Worm (Caenorhabditis elegans) whole organism, mixed stage, embryonic: ENCODE results near the gene polk-1.

Source experiments
- M03D4.4 ChIP-seq: sonication (generic microtip); optimal IDR thresholded peaks from 2 replicates; lab custom pipeline; 2017; ENCODE audit warnings: mild to moderate bottlenecking, missing genetic modification characterization, missing compliant biosample characterization
- bed-3 ChIP-seq: fragments of 200-800 bp; sonication (Bioruptor generic); optimal IDR thresholded peaks from 3 replicates; lab custom pipeline; 2018; ENCODE audit warnings: mild to moderate bottlenecking, missing genetic modification characterization, moderate library complexity, missing compliant biosample characterization
- blmp-1 ChIP-seq: fragments of 150-350 bp; optimal IDR thresholded peaks from 2 replicates; lab custom pipeline; 2014; ENCODE audit warnings: missing biosample characterization, missing genetic modification characterization
- ceh-43 ChIP-seq: fragments of 200-800 bp; sonication (Bioruptor generic); optimal IDR thresholded peaks from 2 replicates; lab custom pipeline; 2018; ENCODE audit warnings: mild to moderate bottlenecking, missing genetic modification characterization, moderate library complexity, missing compliant biosample characterization
- ceh-83 ChIP-seq: fragments of 200-800 bp; sonication (Bioruptor generic); optimal IDR thresholded peaks from 2 replicates; lab custom pipeline; 2018; ENCODE audit warnings: mild to moderate bottlenecking, missing genetic modification characterization, missing compliant biosample characterization
- ces-1 ChIP-seq: fragments of 150-350 bp; optimal IDR thresholded peaks from 2 replicates; lab custom pipeline; 2014; ENCODE audit warnings: missing biosample characterization, missing genetic modification reagents, missing genetic modification characterization
- cnd-1 ChIP-seq: fragments of 200-800 bp; sonication (Bioruptor generic); optimal IDR thresholded peaks from 2 replicates; lab custom pipeline; 2018; ENCODE audit warnings: mild to moderate bottlenecking, missing genetic modification characterization, missing compliant biosample characterization
- elt-1 ChIP-seq: sonication (generic microtip); optimal IDR thresholded peaks from 2 replicates; lab custom pipeline; 2017; ENCODE audit warnings: missing genetic modification characterization, mild to moderate bottlenecking, missing compliant biosample characterization, antibody characterized with exemption, moderate library complexity, borderline replicate concordance; ENCODE audit not compliant: insufficient read depth
- elt-3 ChIP-seq: fragments of 150-350 bp; optimal IDR thresholded peaks from 2 replicates; lab custom pipeline; 2014; ENCODE audit warnings: missing biosample characterization, missing genetic modification characterization
- flh-1 ChIP-seq: fragments of 200-800 bp; sonication (Bioruptor generic); optimal IDR thresholded peaks from 2 replicates; lab custom pipeline; 2018; ENCODE audit warnings: mild to moderate bottlenecking, missing genetic modification characterization, moderate library complexity, missing compliant biosample characterization
- ham-2 ChIP-seq: fragments of 200-800 bp; sonication (Bioruptor generic); optimal IDR thresholded peaks from 2 replicates; lab custom pipeline; 2018; ENCODE audit warnings: mild to moderate bottlenecking, missing genetic modification characterization, missing compliant biosample characterization
- hlh-1 ChIP-seq: fragments of 150-350 bp; optimal IDR thresholded peaks from 2 replicates; lab custom pipeline; 2014; ENCODE audit warnings: missing biosample characterization, missing genetic modification reagents, missing genetic modification characterization
- lin-13 ChIP-seq: fragments of 150-350 bp; optimal IDR thresholded peaks from 2 replicates; lab custom pipeline; 2014; ENCODE audit warnings: missing biosample characterization, missing genetic modification characterization
- lin-32 ChIP-seq: fragments of 200-800 bp; sonication (Bioruptor generic); optimal IDR thresholded peaks from 2 replicates; lab custom pipeline; 2018; ENCODE audit warnings: mild to moderate bottlenecking, missing genetic modification characterization, missing compliant biosample characterization
- lsy-2 ChIP-seq: fragments of 150-350 bp; optimal IDR thresholded peaks from 2 replicates; lab custom pipeline; 2014; ENCODE audit warnings: missing biosample characterization, missing genetic modification characterization
- mep-1 ChIP-seq: fragments of 150-350 bp; optimal IDR thresholded peaks from 2 replicates; lab custom pipeline; 2017; ENCODE audit warnings: missing biosample characterization, missing genetic modification reagents, missing genetic modification characterization, inconsistent platforms
- mls-2 ChIP-seq: sonication (generic microtip); optimal IDR thresholded peaks from 2 replicates; lab custom pipeline; 2016; ENCODE audit warnings: mild to moderate bottlenecking, missing genetic modification characterization, moderate library complexity, missing compliant biosample characterization
- nhr-12 ChIP-seq: fragments of 150-350 bp; optimal IDR thresholded peaks from 2 replicates; lab custom pipeline; 2014; ENCODE audit warnings: missing biosample characterization, missing genetic modification characterization
- nhr-2 ChIP-seq: fragments of 150-350 bp; optimal IDR thresholded peaks from 2 replicates; lab custom pipeline; 2014; ENCODE audit warnings: missing biosample characterization, missing genetic modification characterization
- nhr-237 ChIP-seq: fragments of 150-350 bp; optimal IDR thresholded peaks from 2 replicates; lab custom pipeline; 2014; ENCODE audit warnings: missing biosample characterization, missing genetic modification characterization
- nhr-28 ChIP-seq: fragments of 150-350 bp; optimal IDR thresholded peaks from 2 replicates; lab custom pipeline; 2014; ENCODE audit warnings: missing biosample characterization, missing genetic modification characterization
- nhr-76 ChIP-seq: sonication (generic microtip); optimal IDR thresholded peaks from 2 replicates; lab custom pipeline; 2017; ENCODE audit warnings: missing biosample characterization, missing genetic modification characterization
- pha-4 ChIP-seq: fragments of 150-350 bp; optimal IDR thresholded peaks from 2 replicates; lab custom pipeline; 2018; ENCODE audit warnings: missing biosample characterization, missing genetic modification reagents, missing genetic modification characterization
- sem-2 ChIP-seq: fragments of 200-800 bp; sonication (Bioruptor generic); optimal IDR thresholded peaks from 2 replicates; lab custom pipeline; 2018; ENCODE audit warnings: mild to moderate bottlenecking, missing genetic modification characterization, missing compliant biosample characterization
- snpc-4 ChIP-seq: fragments of 150-350 bp; optimal IDR thresholded peaks from 2 replicates; lab custom pipeline; 2014; ENCODE audit warnings: missing biosample characterization, missing genetic modification characterization
- sptf-1 ChIP-seq: sonication (generic microtip); optimal IDR thresholded peaks from 2 replicates; lab custom pipeline; 2017; ENCODE audit warnings: mild to moderate bottlenecking, missing genetic modification characterization, moderate library complexity, missing compliant biosample characterization
- tbx-8 ChIP-seq: fragments of 200-800 bp; sonication (Bioruptor generic); optimal IDR thresholded peaks from 2 replicates; lab custom pipeline; 2018; ENCODE audit warnings: mild to moderate bottlenecking, missing genetic modification characterization, moderate library complexity, missing compliant biosample characterization
- unc-120 ChIP-seq: sonication (generic microtip); optimal IDR thresholded peaks from 2 replicates; lab custom pipeline; 2017; ENCODE audit warnings: missing genetic modification characterization, missing compliant biosample characterization; ENCODE audit not compliant: poor library complexity, severe bottlenecking
- unc-39 ChIP-seq: fragments of 150-350 bp; optimal IDR thresholded peaks from 2 replicates; lab custom pipeline; 2014; ENCODE audit warnings: missing biosample characterization, missing genetic modification characterization
- zip-8 ChIP-seq: fragments of 150-350 bp; optimal IDR thresholded peaks from 2 replicates; lab custom pipeline; 2014; ENCODE audit warnings: missing biosample characterization, missing genetic modification characterization
- ztf-11 ChIP-seq: fragments of 150-350 bp; optimal IDR thresholded peaks from 2 replicates; lab custom pipeline; 2014; ENCODE audit warnings: missing biosample characterization, missing genetic modification characterization

polk-1 gene

DNA sequence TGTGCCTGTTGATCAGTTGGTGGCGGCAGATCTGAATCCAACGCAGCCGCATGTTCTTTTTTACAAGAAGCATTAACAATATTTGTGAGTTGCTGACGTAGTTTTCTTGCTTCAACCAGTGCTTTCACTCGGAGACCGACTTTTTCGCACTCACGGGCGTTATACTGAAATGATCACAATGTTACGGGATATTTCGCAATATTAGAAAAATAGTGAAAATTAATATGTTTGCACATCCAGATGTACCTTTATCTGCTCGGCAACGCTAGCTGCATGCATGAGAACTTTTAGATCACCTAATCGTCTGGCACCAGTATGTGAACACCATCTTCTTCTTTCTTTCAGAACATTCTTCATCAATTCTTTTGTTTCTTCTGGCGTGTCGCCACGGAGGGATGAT is 17.1 kb downstream of the polk-1 start:
- no peak for TF ChIP-seq nhr-237
- no peak for TF ChIP-seq lsy-2 (tag; lab: Kevin White, UChicago)
- no peak for TF ChIP-seq M03D4.4 (tag; lab: Kevin White, UChicago)
- no peak for TF ChIP-seq hlh-1
- no peak for TF ChIP-seq zip-8 (tag; lab: Kevin White, UChicago)
- TF ChIP-seq flh-1 (GFP tag; lab: Kevin White, UChicago), result no peak
- no peak for TF ChIP-seq sptf-1
- TF ChIP-seq lin-32 (GFP tag; lab: Kevin White, UChicago), result no peak
- no peak for TF ChIP-seq lin-13
- no peak for TF ChIP-seq nhr-12
- no peak for TF ChIP-seq ces-1
- TF ChIP-seq nhr-2 (tag; lab: Kevin White, UChicago), result no peak
- TF ChIP-seq unc-39 (tag; lab: Kevin White, UChicago), result no peak
- no peak for TF ChIP-seq ceh-83 (GFP tag; lab: Kevin White, UChicago)
- no peak for TF ChIP-seq elt-1 (tag; lab: Kevin White, UChicago)
- TF ChIP-seq sem-2 (GFP tag; lab: Kevin White, UChicago), result no peak

DNA sequence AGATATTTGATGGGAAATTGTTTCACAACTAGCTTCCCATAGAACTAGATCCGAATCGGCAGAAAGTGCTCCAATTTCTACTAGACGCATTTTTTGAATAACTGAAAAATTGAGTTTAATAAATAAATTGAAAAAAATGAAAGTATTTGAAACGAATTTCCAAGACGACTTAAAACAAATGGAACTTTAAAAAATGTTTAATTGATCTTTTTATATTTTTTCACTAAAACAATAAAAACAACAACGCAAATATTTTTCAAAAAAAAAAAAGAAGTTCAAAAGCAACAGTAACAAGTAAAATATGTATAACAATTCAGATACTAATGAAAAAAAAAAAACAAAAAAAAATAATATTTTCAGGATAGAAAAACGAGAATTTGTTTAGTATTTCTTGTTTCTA is 18.7 kb downstream of the polk-1 start, which contains the start of gene C06E1.9:
Gene C06E1.9, minus strand, starts transcription at position 101 of the 400 bp plus-strand sequence.
- TF ChIP-seq cnd-1 (tag; lab: Kevin White, UChicago) (no peak), M03D4.4 (tag; lab: Kevin White, UChicago) (no peak), zip-8 (tag; lab: Kevin White, UChicago) (no peak), nhr-12 (no peak), ces-1 (no peak), elt-3 (tag; lab: Kevin White, UChicago) (no peak), sptf-1 (no peak), nhr-2 (tag; lab: Kevin White, UChicago) (no peak), nhr-28 (no peak), elt-1 (tag; lab: Kevin White, UChicago) (no peak), mls-2 (tag; lab: Kevin White, UChicago) (no peak), ham-2 (GFP tag; lab: Kevin White, UChicago) (no peak), ceh-43 (GFP tag; lab: Kevin White, UChicago) (no peak), ztf-11 (tag; lab: Kevin White, UChicago) (no peak), lin-32 (GFP tag; lab: Kevin White, UChicago) (no peak), nhr-76 (tag; lab: Kevin White, UChicago) (no peak), bed-3 (GFP tag; lab: Kevin White, UChicago) (no peak)

DNA sequence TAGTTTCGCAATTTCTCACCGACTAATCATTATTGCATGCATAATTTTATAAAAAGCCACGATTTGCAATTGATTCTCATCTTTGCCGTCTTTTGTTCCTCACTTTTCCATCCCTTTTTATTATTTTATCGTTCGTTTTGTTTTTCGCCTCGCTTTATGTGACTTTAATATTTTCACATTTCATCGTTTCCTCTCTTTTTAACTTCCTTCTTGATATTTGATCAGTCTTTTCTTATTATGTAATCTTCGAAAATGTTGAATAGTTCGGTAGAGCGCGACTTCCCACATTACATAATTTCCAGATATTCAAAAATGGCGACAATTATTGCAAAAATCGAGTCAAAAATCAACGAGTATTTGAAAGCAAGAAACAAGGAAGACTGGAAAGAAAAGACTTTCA is 22.9 kb downstream of the polk-1 start, which contains the start of gene C06E1.1:
Gene C06E1.1, plus strand, starts transcription at position 301 of the 400 bp plus-strand sequence.
- TF ChIP-seq ham-2 (GFP tag; lab: Kevin White, UChicago) (no peak), nhr-2 (tag; lab: Kevin White, UChicago) (no peak), bed-3 (GFP tag; lab: Kevin White, UChicago) (no peak), lin-32 (GFP tag; lab: Kevin White, UChicago) (no peak), pha-4 (no peak), unc-120 (tag; lab: Kevin White, UChicago) (no peak)

DNA sequence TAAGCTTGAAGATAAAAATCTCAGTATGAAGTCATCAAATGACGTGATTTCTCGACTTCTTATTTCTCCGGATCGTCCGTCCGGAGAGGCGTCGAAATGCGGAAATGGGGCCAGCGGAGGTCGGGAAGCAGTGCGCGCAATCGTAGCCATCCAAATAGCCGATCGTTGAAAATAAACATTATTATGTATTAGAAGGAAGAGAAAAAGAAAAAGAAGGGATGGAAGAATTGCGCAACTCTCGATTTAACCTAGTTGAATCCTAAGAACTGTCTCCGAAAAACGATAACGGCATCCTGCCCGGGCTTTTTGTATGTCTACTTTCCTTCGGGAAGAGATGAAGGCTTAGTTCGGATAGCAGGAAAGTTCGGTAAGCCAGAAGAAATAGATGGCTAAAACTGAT is 26.2 kb downstream of the polk-1 start:
- no peak for TF ChIP-seq mls-2 (tag; lab: Kevin White, UChicago)
- no peak for TF ChIP-seq nhr-28
- TF ChIP-seq ham-2 (GFP tag; lab: Kevin White, UChicago), result peak; percentile 95
- no peak for TF ChIP-seq cnd-1 (tag; lab: Kevin White, UChicago)
- no peak for TF ChIP-seq unc-120 (tag; lab: Kevin White, UChicago)
- TF ChIP-seq lin-32 (GFP tag; lab: Kevin White, UChicago), result no peak
- no peak for TF ChIP-seq lin-13
- peak; percentile 33 for TF ChIP-seq zip-8 (tag; lab: Kevin White, UChicago)
- TF ChIP-seq tbx-8 (GFP tag; lab: Kevin White, UChicago), result no peak
- no peak for TF ChIP-seq nhr-2 (tag; lab: Kevin White, UChicago)
- TF ChIP-seq mep-1, result no peak
- TF ChIP-seq nhr-12, result no peak
- no peak for TF ChIP-seq M03D4.4 (tag; lab: Kevin White, UChicago)
- TF ChIP-seq ces-1, result no peak
- TF ChIP-seq blmp-1 (tag; lab: Kevin White, UChicago), result peak; percentile 56
- TF ChIP-seq snpc-4 (tag; lab: Kevin White, UChicago), result no peak
- TF ChIP-seq nhr-76 (tag; lab: Kevin White, UChicago), result no peak
- TF ChIP-seq nhr-237, result no peak
